ENCODE assay signal across 1 fruit fly cellular context in genomic region chr3L:18078614-18079013, dm6.
TF ChIP-seq lines count a peak whose summit lies in the region.

No protein-coding gene starts in this region.

TF ChIP-seq in whole organism, prepupa, 60 proteins besides CTCF, POLR2A, EP300 and RAD21 (continued from another document):
- TF ChIP-seq Hr38 (GFP tag; optimal IDR thresholded peaks at IDR 0.05; lab: Kevin White, UChicago) (no peak), Hr39 (GFP tag; optimal IDR thresholded peaks at IDR 0.05; lab: Kevin White, UChicago) (peak; percentile 16), spab (GFP tag; optimal IDR thresholded peaks at IDR 0.05; lab: Kevin White, UChicago) (peak; percentile 56), CG11902 (GFP tag; optimal IDR thresholded peaks at IDR 0.05; lab: Kevin White, UChicago) (no peak), dsx (GFP tag; optimal IDR thresholded peaks at IDR 0.05; lab: Kevin White, UChicago; ENCODE audit: poor library complexity, severe bottlenecking) (peak; percentile 23), Eip93F (GFP tag; optimal IDR thresholded peaks at IDR 0.05; lab: Kevin White, UChicago) (no peak), Sox14 (GFP tag; optimal IDR thresholded peaks at IDR 0.05; lab: Kevin White, UChicago) (peak; percentile 74), achi (GFP tag; optimal IDR thresholded peaks at IDR 0.05; lab: Kevin White, UChicago) (peak; percentile 66), Lpt (GFP tag; optimal IDR thresholded peaks at IDR 0.05; lab: Kevin White, UChicago) (no peak), CG7368 (GFP tag; optimal IDR thresholded peaks at IDR 0.05; lab: Kevin White, UChicago) (no peak), fd85E (GFP tag; optimal IDR thresholded peaks at IDR 0.05; lab: Kevin White, UChicago) (no peak), Blimp-1 (GFP tag; optimal IDR thresholded peaks at IDR 0.05; lab: Kevin White, UChicago) (no peak), fkh (GFP tag; optimal IDR thresholded peaks at IDR 0.05; lab: Kevin White, UChicago) (no peak), lz (GFP tag; optimal IDR thresholded peaks at IDR 0.05; lab: Kevin White, UChicago) (no peak), CG1621 (tag; optimal IDR thresholded peaks at IDR 0.05; lab: Kevin White, UChicago) (peak; percentile 30), CG8119 (GFP tag; IDR thresholded peaks at IDR 0.05; lab: Robert Waterston, UW) (peak; percentile 79), Sox102F (GFP tag; optimal IDR thresholded peaks at IDR 0.05; lab: Kevin White, UChicago) (peak; percentile 10), salr (GFP tag; optimal IDR thresholded peaks at IDR 0.05; lab: Kevin White, UChicago) (peak; percentile 57 to 74), CG34406 (GFP tag; optimal IDR thresholded peaks at IDR 0.05; lab: Kevin White, UChicago) (peak; percentile 8), net (GFP tag; optimal IDR thresholded peaks at IDR 0.05; lab: Kevin White, UChicago) (peak; percentile 23), CG8632 (GFP tag; optimal IDR thresholded peaks at IDR 0.05; lab: Kevin White, UChicago) (peak; percentile 31), svp (GFP tag; lab: Kevin White, UChicago) (peak; percentile 60), CG3032 (tag; optimal IDR thresholded peaks at IDR 0.05; lab: Kevin White, UChicago) (peak; percentile 70), CG6276 (GFP tag; optimal IDR thresholded peaks at IDR 0.05; lab: Kevin White, UChicago) (peak; percentile 54), acj6 (GFP tag; optimal IDR thresholded peaks at IDR 0.05; lab: Kevin White, UChicago) (peak; percentile 63), Eip75B (GFP tag; optimal IDR thresholded peaks at IDR 0.05; lab: Kevin White, UChicago) (peak; percentile 21), vri (GFP tag; optimal IDR thresholded peaks at IDR 0.05; lab: Kevin White, UChicago) (no peak), Ets96B (tag; optimal IDR thresholded peaks at IDR 0.05; lab: Kevin White, UChicago) (peak; percentile 46), ss (GFP tag; optimal IDR thresholded peaks at IDR 0.05; lab: Kevin White, UChicago) (peak in 1 of 2 experiments; percentile 60), CG10669 (GFP tag; optimal IDR thresholded peaks at IDR 0.05; lab: Kevin White, UChicago) (peak; percentile 77), CG6808 (GFP tag; optimal IDR thresholded peaks at IDR 0.05; lab: Kevin White, UChicago) (peak; percentile 77)
TF ChIP-seq in whole organism, prepupa: peak in this region for 40.
